Worm (Caenorhabditis elegans) whole organism, L3 larva: ENCODE data around the gene hira-1.

Source experiments
- ZK546.5 ChIP-seq: sonication (generic microtip); optimal IDR thresholded peaks from 2 replicates; lab custom pipeline; 2017; ENCODE audit warnings: missing biosample characterization, missing genetic modification characterization
- ceh-16 ChIP-seq: sonication (generic microtip); optimal IDR thresholded peaks from 2 replicates; lab custom pipeline; 2017; ENCODE audit warnings: missing biosample characterization, missing genetic modification characterization
- elt-2 ChIP-seq: sonication (generic microtip); optimal IDR thresholded peaks from 2 replicates; lab custom pipeline; 2016; ENCODE audit warnings: missing genetic modification reagents, mild to moderate bottlenecking, missing genetic modification characterization, missing compliant biosample characterization
- fkh-10 ChIP-seq: sonication (generic microtip); optimal IDR thresholded peaks from 2 replicates; lab custom pipeline; 2017; ENCODE audit warnings: missing biosample characterization, missing genetic modification reagents, missing genetic modification characterization
- jun-1 ChIP-seq: fragments of 150-350 bp; optimal IDR thresholded peaks from 2 replicates; lab custom pipeline; 2014; ENCODE audit warnings: missing biosample characterization, missing genetic modification reagents, missing genetic modification characterization
- lsy-12 ChIP-seq: sonication (generic microtip); optimal IDR thresholded peaks from 2 replicates; lab custom pipeline; 2016; ENCODE audit warnings: mild to moderate bottlenecking, missing genetic modification characterization, missing compliant biosample characterization
- mml-1 ChIP-seq: fragments of 150-350 bp; sonication (generic microtip); optimal IDR thresholded peaks from 3 replicates; lab custom pipeline; 2014; ENCODE audit warnings: missing biosample characterization, missing genetic modification characterization
- nhr-12 ChIP-seq: fragments of 150-350 bp; optimal IDR thresholded peaks from 2 replicates; lab custom pipeline; 2014; ENCODE audit warnings: missing biosample characterization, missing genetic modification characterization
- nhr-237 ChIP-seq: fragments of 150-350 bp; optimal IDR thresholded peaks from 2 replicates; lab custom pipeline; 2014; ENCODE audit warnings: missing biosample characterization, missing genetic modification characterization
- nhr-76 ChIP-seq: fragments of 150-350 bp; sonication (generic microtip); optimal IDR thresholded peaks from 5 replicates; lab custom pipeline; 2014; ENCODE audit warnings: missing biosample characterization, missing genetic modification characterization
- snpc-4 ChIP-seq: fragments of 150-350 bp; optimal IDR thresholded peaks from 2 replicates; lab custom pipeline; 2014; ENCODE audit warnings: missing biosample characterization, missing genetic modification characterization
- ztf-11 ChIP-seq: fragments of 150-350 bp; optimal IDR thresholded peaks from 2 replicates; lab custom pipeline; 2014; ENCODE audit warnings: missing biosample characterization, missing genetic modification characterization

DNA sequence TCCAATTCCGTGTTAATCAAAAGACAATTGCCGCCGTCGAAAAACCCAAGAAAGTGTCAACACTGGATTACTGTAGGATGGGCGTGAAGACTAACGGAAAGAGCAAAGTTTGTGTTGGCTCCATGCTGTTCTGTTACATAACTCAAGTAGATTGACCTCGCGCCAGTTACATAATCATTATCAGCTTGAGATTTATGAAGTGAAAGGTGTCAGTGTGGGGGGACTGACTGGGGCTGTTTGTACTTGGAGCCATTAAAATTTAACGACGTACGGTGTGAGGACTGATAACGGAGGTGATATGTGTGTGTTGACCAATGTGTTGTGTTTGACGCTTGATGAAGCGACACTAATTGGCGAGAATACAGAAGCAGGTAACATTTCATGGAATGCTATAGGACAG lies 44.2 kb upstream of the hira-1 start:
- TF ChIP-seq ZK546.5 (tag; lab: Kevin White, UChicago) (no peak), jun-1 (tag; lab: Kevin White, UChicago) (no peak), nhr-76 (tag; lab: Kevin White, UChicago) (no peak), snpc-4 (tag; lab: Kevin White, UChicago) (no peak), elt-2 (peak; percentile 88), ceh-16 (tag; lab: Kevin White, UChicago) (no peak), fkh-10 (no peak), nhr-237 (tag; lab: Kevin White, UChicago) (no peak), ztf-11 (tag; lab: Kevin White, UChicago) (no peak), lsy-12 (tag; lab: Kevin White, UChicago) (no peak), mml-1 (no peak), nhr-12 (no peak)
